Fruit fly (Drosophila melanogaster): Measurements from ENCODE around the gene CG11630.

DNA sequence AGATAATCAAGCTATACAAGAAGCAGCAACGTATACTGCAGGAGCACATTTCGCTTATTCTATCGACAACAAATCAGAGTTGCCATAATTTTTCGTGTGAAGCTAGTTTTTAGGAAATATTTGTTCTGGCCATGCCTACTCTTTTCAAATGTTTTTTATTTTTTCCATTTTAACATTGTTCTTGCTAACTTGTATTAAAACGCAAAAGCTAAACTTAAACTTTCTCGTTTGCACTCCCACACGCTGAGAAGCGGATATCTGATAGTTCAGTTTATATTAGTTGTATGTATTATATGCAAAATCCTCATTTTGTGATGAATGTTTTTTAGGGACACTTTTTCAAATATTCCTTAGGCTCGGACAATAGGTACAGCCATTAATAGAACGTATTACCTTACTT lies at the start of gene CG11630:
- TF ChIP-seq Six4 (GFP tag; optimal IDR thresholded peaks at IDR 0.05) (no peak), mirr (GFP tag; optimal IDR thresholded peaks at IDR 0.05) (no peak), B-H1 (GFP tag; IDR thresholded peaks at IDR 0.05) (no peak), Hand (GFP tag; optimal IDR thresholded peaks at IDR 0.05) (no peak), CG10321 (GFP tag; IDR thresholded peaks at IDR 0.05) (no peak), Poxn (GFP tag; IDR thresholded peaks at IDR 0.05) (no peak), tgo (GFP tag; IDR thresholded peaks at IDR 0.05) (no peak), fd102C (GFP tag; optimal IDR thresholded peaks at IDR 0.05) (no peak), CG17359 (tag; optimal IDR thresholded peaks at IDR 0.05) (no peak), CG14965 (GFP tag; optimal IDR thresholded peaks at IDR 0.05; ENCODE audit: borderline replicate concordance) (no peak)

All from whole organism, embryonic.